Worm (Caenorhabditis elegans) whole organism, early embryonic: ENCODE measurements around the gene str-27.

Experiments used
- B0310.2 ChIP-seq: sonication (generic microtip); optimal IDR thresholded peaks from 2 replicates; lab custom pipeline; 2016; ENCODE audit warnings: mild to moderate bottlenecking, missing genetic modification characterization, missing compliant biosample characterization
- F13C5.2 ChIP-seq: sonication (generic microtip); optimal IDR thresholded peaks from 2 replicates; lab custom pipeline; 2017; ENCODE audit warnings: mild to moderate bottlenecking, missing genetic modification characterization, inconsistent platforms, missing compliant biosample characterization
- aly-1 ChIP-seq: sonication (generic microtip); optimal IDR thresholded peaks from 2 replicates; lab custom pipeline; 2016; ENCODE audit warnings: missing genetic modification characterization, missing compliant biosample characterization
- ama-1 ChIP-seq: fragments of 150-350 bp; optimal IDR thresholded peaks from 2 replicates; lab custom pipeline; 2014
- ceh-13 ChIP-seq: fragments of 200-800 bp; sonication (Bioruptor generic); optimal IDR thresholded peaks from 2 replicates; lab custom pipeline; 2018; ENCODE audit warnings: mild to moderate bottlenecking, missing genetic modification characterization, missing compliant biosample characterization
- ceh-36 ChIP-seq: sonication (generic microtip); optimal IDR thresholded peaks from 2 replicates; lab custom pipeline; 2016; ENCODE audit warnings: missing genetic modification characterization, inconsistent platforms, missing compliant biosample characterization
- ets-7 ChIP-seq: sonication (generic microtip); optimal IDR thresholded peaks from 2 replicates; lab custom pipeline; 2016; ENCODE audit warnings: missing genotype, missing genetic modification characterization, missing compliant biosample characterization
- flt-1 ChIP-seq: fragments of 200-800 bp; sonication (Bioruptor generic); IDR thresholded peaks from 2 replicates; pipeline ENCODE4 v1.3.6; 2022; ENCODE audit warnings: missing genetic modification characterization, missing compliant biosample characterization
- hmbx-1 ChIP-seq: sonication (generic microtip); optimal IDR thresholded peaks from 2 replicates; lab custom pipeline; 2016; ENCODE audit warnings: mild to moderate bottlenecking, missing genetic modification characterization, missing compliant biosample characterization
- hmg-4 ChIP-seq: fragments of 200-800 bp; sonication (Bioruptor generic); optimal IDR thresholded peaks from 2 replicates; lab custom pipeline; 2018; ENCODE audit warnings: mild to moderate bottlenecking, missing genetic modification characterization, missing compliant biosample characterization
- hnd-1 ChIP-seq: sonication (generic microtip); optimal IDR thresholded peaks from 2 replicates; lab custom pipeline; 2016; ENCODE audit warnings: missing genetic modification characterization, missing compliant biosample characterization
- pes-1 ChIP-seq: fragments of 200-800 bp; sonication (Bioruptor generic); IDR thresholded peaks from 2 replicates; pipeline ENCODE4 v1.3.6; 2022; ENCODE audit warnings: missing genetic modification reagents, missing genetic modification characterization, missing compliant biosample characterization
- scrt-1 ChIP-seq: fragments of 200-800 bp; sonication (Bioruptor generic); IDR thresholded peaks from 2 replicates; pipeline ENCODE4 v1.3.6; 2022; ENCODE audit warnings: missing genetic modification characterization, missing compliant biosample characterization
- sea-1 ChIP-seq: fragments of 200-800 bp; sonication (Bioruptor generic); conservative IDR thresholded peaks from 2 replicates; pipeline ENCODE4 v1.3.6; 2022; ENCODE audit warnings: missing genetic modification characterization, missing compliant biosample characterization
- tbx-11 ChIP-seq: fragments of 200-800 bp; sonication (Bioruptor generic); IDR thresholded peaks from 2 replicates; pipeline ENCODE4 v1.3.6; 2022; ENCODE audit warnings: missing genetic modification characterization, missing compliant biosample characterization
- tbx-37 ChIP-seq: fragments of 200-800 bp; sonication (Bioruptor generic); conservative IDR thresholded peaks from 2 replicates; pipeline ENCODE4 v1.3.6; 2022; ENCODE audit warnings: missing genetic modification reagents, missing genetic modification characterization, missing compliant biosample characterization
- tra-4 ChIP-seq: sonication (generic microtip); optimal IDR thresholded peaks from 2 replicates; lab custom pipeline; 2017; ENCODE audit warnings: missing genetic modification characterization, missing compliant biosample characterization

The str-27 gene

DNA sequence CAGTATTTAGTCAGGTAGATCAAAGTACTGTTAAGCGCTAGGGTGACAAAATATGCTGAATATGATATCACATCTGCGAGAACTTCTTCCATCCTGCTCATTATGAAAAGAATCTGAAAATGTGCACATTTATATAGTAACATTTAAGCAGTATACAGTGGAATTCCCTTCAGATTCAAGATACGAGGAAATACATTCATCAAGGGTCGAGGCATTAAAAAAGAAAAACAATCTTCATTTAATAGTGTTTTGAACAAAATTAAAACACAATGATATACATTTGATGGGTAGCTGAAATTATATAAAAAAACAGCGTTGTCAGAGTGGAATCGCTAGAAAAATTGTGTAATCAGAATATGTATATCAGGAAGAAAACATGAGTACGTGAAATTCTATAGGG lies at the start of gene str-27:
TSS of gene str-27 (minus strand) at position 101 of the 400 bp plus-strand sequence.
- TF ChIP-seq tra-4 (tag; lab: Kevin White, UChicago): no peak
- no peak for TF ChIP-seq ceh-13 (GFP tag; lab: Kevin White, UChicago)

- TF ChIP-seq ceh-36 (tag; lab: Kevin White, UChicago): no peak
Measured at ce11 chrV:15782494-15782893, 46.9 kb upstream of the str-27 start, which contains the start of gene T26E4.3. T26E4.3 (plus strand) TSS chrV:15782794.

DNA sequence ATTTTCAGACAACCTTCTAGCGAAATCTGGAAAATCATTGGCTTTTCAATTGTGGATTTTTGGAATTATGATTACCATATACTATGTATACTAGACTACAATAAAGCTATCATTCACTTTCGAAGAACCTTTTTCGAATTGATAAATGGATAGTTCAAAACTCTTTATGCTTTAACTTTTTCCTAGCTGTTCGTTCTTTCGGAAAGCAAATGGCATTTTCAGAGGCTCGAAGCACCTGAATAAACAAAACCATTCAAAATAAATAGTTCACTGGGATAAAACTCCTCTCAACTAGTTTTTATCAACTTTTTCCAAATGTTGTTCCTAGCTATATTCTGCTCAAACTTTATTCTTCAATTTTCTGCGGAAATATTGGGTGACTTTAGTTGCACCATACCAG lies 45.5 kb upstream of the str-27 start, which contains the start of gene T26E4.2:
TSS of gene T26E4.2 (plus strand) at position 301 of the 400 bp plus-strand sequence.
- TF ChIP-seq tbx-37 (GFP tag; lab: Robert Waterston, UW) (no peak), ceh-36 (tag; lab: Kevin White, UChicago) (no peak), tra-4 (tag; lab: Kevin White, UChicago) (no peak), B0310.2 (no peak), aly-1 (tag; lab: Kevin White, UChicago) (no peak), hnd-1 (tag; lab: Kevin White, UChicago) (no peak), sea-1 (GFP tag; lab: Robert Waterston, UW) (no peak), ceh-13 (GFP tag; lab: Kevin White, UChicago) (no peak), pes-1 (no peak), tbx-11 (GFP tag; lab: Robert Waterston, UW) (no peak), hmg-4 (GFP tag; lab: Kevin White, UChicago) (no peak), hmbx-1 (no peak), ets-7 (tag; lab: Kevin White, UChicago) (no peak), ama-1 (lab: Kevin White, UChicago) (no peak)

ce11 chrV:15779128-15779729 lies 43.6 kb upstream of the str-27 start, which contains the start of the genes nhr-285 and irld-52:
nhr-285 (minus strand) TSS chrV:15779228.
irld-52 (plus strand) TSS chrV:15779679.
- TF ChIP-seq ceh-36 (tag; lab: Kevin White, UChicago) (no peak), sea-1 (GFP tag; lab: Robert Waterston, UW) (no peak), ceh-13 (GFP tag; lab: Kevin White, UChicago) (no peak), B0310.2 (no peak)

- TF ChIP-seq F13C5.2 (no peak), tbx-11 (GFP tag; lab: Robert Waterston, UW) (no peak), scrt-1 (GFP tag; lab: Robert Waterston, UW) (no peak), hmg-4 (GFP tag; lab: Kevin White, UChicago) (no peak)
Measured at ce11 chrV:15776651-15777050, 41.0 kb upstream of the str-27 start, which contains the start of gene nhr-283. nhr-283 (minus strand) TSS chrV:15776751.

ce11 chrV:15773941-15774340 lies 38.3 kb upstream of the str-27 start:
- TF ChIP-seq pes-1 (no peak), flt-1 (GFP tag; lab: Robert Waterston, UW) (no peak), F13C5.2 (no peak), aly-1 (tag; lab: Kevin White, UChicago) (no peak), ceh-36 (tag; lab: Kevin White, UChicago) (no peak), tbx-37 (GFP tag; lab: Robert Waterston, UW) (no peak)

- TF ChIP-seq ets-7 (tag; lab: Kevin White, UChicago) (no peak), B0310.2 (no peak), tbx-11 (GFP tag; lab: Robert Waterston, UW) (no peak), F13C5.2 (no peak), tbx-37 (GFP tag; lab: Robert Waterston, UW) (no peak), sea-1 (GFP tag; lab: Robert Waterston, UW) (no peak), ama-1 (lab: Kevin White, UChicago) (no peak), hmbx-1 (no peak)
Measured at ce11 chrV:15773141-15773540, 37.5 kb upstream of the str-27 start, which contains the start of gene nhr-60. nhr-60 (minus strand) TSS chrV:15773241.

DNA sequence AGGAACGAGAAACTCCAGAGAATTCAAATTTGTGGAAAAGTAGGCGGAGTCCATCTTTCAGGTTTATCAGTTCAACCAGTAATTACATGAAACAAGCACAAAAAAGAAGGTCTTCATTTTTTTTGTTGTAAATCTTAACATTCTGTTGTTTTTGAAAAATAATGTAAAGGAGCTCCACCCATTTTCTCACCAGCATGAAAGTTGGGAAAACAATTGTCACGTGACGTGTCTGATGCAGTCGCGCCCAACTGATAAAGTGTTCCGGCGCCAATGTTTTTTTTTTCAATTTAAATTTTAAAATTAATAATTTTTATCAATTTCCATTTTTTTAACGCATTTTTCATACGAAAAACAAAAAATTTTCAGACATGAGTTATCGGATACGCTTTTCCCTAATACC lies 33.5 kb upstream of the str-27 start, which contains the start of gene F57A10.4:
TSS of gene F57A10.4 (plus strand) at position 367 of the 400 bp plus-strand sequence.
- TF ChIP-seq pes-1 (no peak), ets-7 (tag; lab: Kevin White, UChicago) (no peak), hmbx-1 (no peak), tbx-37 (GFP tag; lab: Robert Waterston, UW) (no peak), scrt-1 (GFP tag; lab: Robert Waterston, UW) (no peak), B0310.2 (no peak), ama-1 (lab: Kevin White, UChicago) (no peak), ceh-36 (tag; lab: Kevin White, UChicago) (no peak)

ce11 chrV:15767385-15767784 lies 31.8 kb upstream of the str-27 start:
- peak; percentile 73 for TF ChIP-seq pes-1
- TF ChIP-seq scrt-1 (GFP tag; lab: Robert Waterston, UW): peak; percentile 51; the same call in 1 of the 2 replicates
- TF ChIP-seq flt-1 (GFP tag; lab: Robert Waterston, UW): peak; percentile 28; the same call in 1 of the 2 replicates
